Fruit fly (Drosophila melanogaster) whole organism, embryonic: ENCODE results near the gene CG18557.
A peak's percentile ranks its signal among the peaks of the same experiment; 100 is the strongest.

Experiments used
- CG10209 ChIP-seq: fragments of 200-800 bp; sonication (Bioruptor generic); optimal IDR thresholded peaks from 3 replicates; lab custom pipeline; 2017; ENCODE audit warnings: missing biosample characterization, mild to moderate bottlenecking, missing genetic modification characterization, missing genetic modification reagents
- CG10431 ChIP-seq: fragments of 200-800 bp; sonication (Bioruptor generic); optimal IDR thresholded peaks from 3 replicates; lab custom pipeline; 2018; ENCODE audit warnings: missing biosample characterization, mild to moderate bottlenecking, missing genetic modification characterization
- CG11695 ChIP-seq: fragments of 200-800 bp; sonication (Bioruptor generic); IDR thresholded peaks from 3 replicates; pipeline ENCODE4 v1.3.6; 2022; ENCODE audit warnings: missing biosample characterization, missing genetic modification characterization
- CG12659 ChIP-seq: fragments of 200-800 bp; sonication (Bioruptor generic); optimal IDR thresholded peaks from 3 replicates; lab custom pipeline; 2017; ENCODE audit warnings: mild to moderate bottlenecking, missing biosample characterization, missing genetic modification reagents, missing genetic modification characterization
- CG13296 ChIP-seq: fragments of 200-800 bp; sonication (Bioruptor generic); optimal IDR thresholded peaks from 3 replicates; lab custom pipeline; 2018; ENCODE audit warnings: missing biosample characterization, mild to moderate bottlenecking, missing genetic modification characterization
- CG13775 ChIP-seq: fragments of 200-800 bp; sonication (Bioruptor generic); optimal IDR thresholded peaks from 3 replicates; lab custom pipeline; 2017; ENCODE audit warnings: missing biosample characterization, mild to moderate bottlenecking, missing genetic modification characterization
- CG14014 ChIP-seq: fragments of 200-800 bp; sonication (Bioruptor generic); IDR thresholded peaks from 2 replicates; pipeline ENCODE4 v1.3.6; 2022; ENCODE audit warnings: missing biosample characterization, missing genetic modification characterization
- CG14667 ChIP-seq: fragments of 200-800 bp; sonication (Bioruptor generic); IDR thresholded peaks from 2 replicates; pipeline ENCODE4 v1.3.6; 2022; ENCODE audit warnings: missing biosample characterization, missing genetic modification characterization
- CG14860 ChIP-seq: fragments of 200-800 bp; sonication (Bioruptor generic); IDR thresholded peaks from 3 replicates; pipeline ENCODE4 v1.3.6; 2022; ENCODE audit warnings: missing biosample characterization, missing genetic modification characterization; ENCODE audit not compliant: partially characterized antibody
- CG15073 ChIP-seq: fragments of 200-800 bp; sonication (Bioruptor generic); optimal IDR thresholded peaks from 2 replicates; lab custom pipeline; 2016; ENCODE audit warnings: missing biosample characterization, missing genetic modification characterization
- CG16813 ChIP-seq: fragments of 200-800 bp; sonication (Bioruptor generic); IDR thresholded peaks from 3 replicates; pipeline ENCODE4 v1.3.6; 2022; ENCODE audit warnings: missing biosample characterization, missing genetic modification characterization; ENCODE audit not compliant: partially characterized antibody
- CG17912 ChIP-seq: fragments of 200-800 bp; sonication (Bioruptor generic); optimal IDR thresholded peaks from 2 replicates; lab custom pipeline; 2018; ENCODE audit warnings: missing biosample characterization, mild to moderate bottlenecking, missing genetic modification characterization
- CG2120 ChIP-seq: fragments of 200-800 bp; sonication (Bioruptor generic); optimal IDR thresholded peaks from 3 replicates; lab custom pipeline; 2016; ENCODE audit warnings: missing biosample characterization, missing genetic modification characterization
- CG2202 ChIP-seq: fragments of 200-800 bp; sonication (Bioruptor generic); optimal IDR thresholded peaks from 2 replicates; lab custom pipeline; 2018; ENCODE audit warnings: missing biosample characterization, mild to moderate bottlenecking, missing genetic modification characterization
- CG30431 ChIP-seq: fragments of 200-800 bp; sonication (Bioruptor generic); optimal IDR thresholded peaks from 2 replicates; lab custom pipeline; 2017; ENCODE audit warnings: missing biosample characterization, missing genetic modification characterization
- CG4282 ChIP-seq: fragments of 200-800 bp; sonication (Bioruptor generic); optimal IDR thresholded peaks from 2 replicates; lab custom pipeline; 2016; ENCODE audit warnings: missing biosample characterization, missing genetic modification characterization
- CG6175 ChIP-seq: fragments of 200-800 bp; sonication (Bioruptor generic); IDR thresholded peaks from 3 replicates; pipeline ENCODE4 v1.3.6; 2022; ENCODE audit warnings: missing biosample characterization, missing genetic modification characterization
- CG7357 ChIP-seq: fragments of 200-800 bp; sonication (Bioruptor generic); IDR thresholded peaks from 3 replicates; pipeline ENCODE4 v1.3.6; 2022; ENCODE audit warnings: missing biosample characterization, missing genetic modification characterization
- CG7372 ChIP-seq: fragments of 200-800 bp; sonication (Bioruptor generic); IDR thresholded peaks from 2 replicates; pipeline ENCODE4 v1.3.6; 2022; ENCODE audit warnings: missing biosample characterization, missing genetic modification characterization
- CG7556 ChIP-seq: fragments of 200-800 bp; sonication (Bioruptor generic); optimal IDR thresholded peaks from 2 replicates; lab custom pipeline; 2017; ENCODE audit warnings: missing biosample characterization, mild to moderate bottlenecking, missing genetic modification characterization
- CG9215 ChIP-seq: fragments of 200-800 bp; sonication (Bioruptor generic); IDR thresholded peaks from 2 replicates; pipeline ENCODE4 v1.3.6; 2022; ENCODE audit warnings: missing biosample characterization, missing genetic modification characterization
- CHES-1-like ChIP-seq: fragments of 200-800 bp; sonication (Bioruptor generic); optimal IDR thresholded peaks from 2 replicates; lab custom pipeline; 2016; ENCODE audit warnings: missing biosample characterization, missing genetic modification characterization
- Dip3 ChIP-seq: fragments of 200-800 bp; sonication (Bioruptor generic); optimal IDR thresholded peaks from 3 replicates; lab custom pipeline; 2016; ENCODE audit warnings: missing biosample characterization, missing genetic modification characterization
- Elba2 ChIP-seq: fragments of 200-800 bp; sonication (Bioruptor generic); optimal IDR thresholded peaks from 3 replicates; lab custom pipeline; 2016; ENCODE audit warnings: missing biosample characterization, missing genetic modification characterization
- GATAe ChIP-seq: fragments of 200-800 bp; sonication (Bioruptor generic); conservative IDR thresholded peaks from 2 replicates; pipeline ENCODE4 v1.3.6; 2022; ENCODE audit warnings: missing biosample characterization, missing genetic modification characterization
- Hr51 ChIP-seq, 2 experiments: fragments of 200-800 bp; sonication (Bioruptor generic); optimal IDR thresholded peaks; 2 replicates in 1 of 2; 3 replicates in 1 of 2; lab custom pipeline; 2016 to 2018; ENCODE audit warnings: missing biosample characterization in 2 of 2, missing genetic modification characterization in 2 of 2, mild to moderate bottlenecking in 1 of 2, moderate library complexity in 1 of 2
- Hsf ChIP-seq: fragments of 200-800 bp; sonication (Bioruptor generic); optimal IDR thresholded peaks from 3 replicates; lab custom pipeline; 2016; ENCODE audit warnings: missing biosample characterization, missing genetic modification characterization
- Jarid2 ChIP-seq: fragments of 200-800 bp; sonication (Bioruptor generic); optimal IDR thresholded peaks from 3 replicates; lab custom pipeline; 2017; ENCODE audit warnings: mild to moderate bottlenecking, missing biosample characterization, missing genetic modification reagents, missing genetic modification characterization
- NC2α ChIP-seq: fragments of 200-800 bp; sonication (Bioruptor generic); optimal IDR thresholded peaks from 2 replicates; lab custom pipeline; 2016; ENCODE audit warnings: missing biosample characterization, missing genetic modification characterization
- Pdp1 ChIP-seq, 2 experiments: fragments of 200-800 bp; sonication (Bioruptor generic); optimal IDR thresholded peaks; 3 replicates each; lab custom pipeline; 2016; ENCODE audit warnings: missing biosample characterization in 2 of 2, missing genetic modification characterization in 2 of 2, mild to moderate bottlenecking in 1 of 2, moderate library complexity in 1 of 2
- Side ChIP-seq: fragments of 200-800 bp; sonication (Bioruptor generic); optimal IDR thresholded peaks from 2 replicates; lab custom pipeline; 2016; ENCODE audit warnings: missing biosample characterization, missing genetic modification characterization
- TFAM ChIP-seq: fragments of 200-800 bp; sonication (Bioruptor generic); optimal IDR thresholded peaks from 2 replicates; lab custom pipeline; 2017; ENCODE audit warnings: missing biosample characterization, missing genetic modification characterization, inconsistent platforms
- Usf ChIP-seq: fragments of 200-800 bp; sonication (Bioruptor generic); optimal IDR thresholded peaks from 2 replicates; lab custom pipeline; 2017; ENCODE audit warnings: missing genotype, missing biosample characterization, missing genetic modification characterization
- YL-1 ChIP-seq: fragments of 200-800 bp; sonication (Bioruptor generic); optimal IDR thresholded peaks from 3 replicates; lab custom pipeline; 2017; ENCODE audit warnings: missing biosample characterization, mild to moderate bottlenecking, missing genetic modification characterization
- ato ChIP-seq: fragments of 200-800 bp; sonication (Bioruptor generic); IDR thresholded peaks from 2 replicates; pipeline ENCODE4 v1.3.6; 2022; ENCODE audit warnings: missing biosample characterization, missing genetic modification characterization; ENCODE audit not compliant: partially characterized antibody
- chinmo ChIP-seq: fragments of 200-800 bp; sonication (Bioruptor generic); IDR thresholded peaks from 4 replicates; pipeline ENCODE4 v1.3.6; 2022; ENCODE audit warnings: missing biosample characterization, missing genetic modification characterization; ENCODE audit not compliant: partially characterized antibody
- chm ChIP-seq: fragments of 200-800 bp; sonication (Bioruptor generic); IDR thresholded peaks from 2 replicates; pipeline ENCODE4 v1.3.6; 2022; ENCODE audit warnings: missing biosample characterization, missing genetic modification characterization
- crol ChIP-seq: fragments of 200-800 bp; sonication (Bioruptor generic); IDR thresholded peaks from 2 replicates; pipeline ENCODE4 v1.3.6; 2022; ENCODE audit warnings: missing biosample characterization, missing genetic modification characterization
- ems ChIP-seq: fragments of 200-800 bp; sonication (Bioruptor generic); optimal IDR thresholded peaks from 3 replicates; lab custom pipeline; 2016; ENCODE audit warnings: missing biosample characterization, missing genetic modification characterization
- eyg ChIP-seq: fragments of 200-800 bp; sonication (Bioruptor generic); optimal IDR thresholded peaks from 3 replicates; lab custom pipeline; 2016; ENCODE audit warnings: missing biosample characterization, missing genetic modification characterization
- ind ChIP-seq: fragments of 200-800 bp; sonication (Bioruptor generic); optimal IDR thresholded peaks from 3 replicates; lab custom pipeline; 2016; ENCODE audit warnings: missing biosample characterization, missing genetic modification characterization
- insv ChIP-seq, 2 experiments: fragments of 200-800 bp; sonication (Bioruptor generic); optimal IDR thresholded peaks; 3 replicates each; lab custom pipeline; 2016 to 2018; ENCODE audit warnings: missing biosample characterization in 2 of 2, missing genetic modification characterization in 2 of 2
- lola ChIP-seq, 3 experiments: fragments of >200 bp in 2 of 3; fragments of 200-800 bp in 1 of 3; sonication (Bioruptor generic) in 1 of 3; optimal IDR thresholded peaks; 2 replicates each; lab custom pipeline; 2017 to 2019; ENCODE audit warnings: missing biosample characterization in 3 of 3, missing genetic modification characterization in 3 of 3, mild to moderate bottlenecking in 1 of 3, moderate library complexity in 1 of 3
- mam ChIP-seq: fragments of 200-800 bp; sonication (Bioruptor generic); optimal IDR thresholded peaks from 3 replicates; lab custom pipeline; 2016; ENCODE audit warnings: missing biosample characterization, missing genetic modification characterization
- odd ChIP-seq: fragments of 200-800 bp; sonication (Bioruptor generic); optimal IDR thresholded peaks from 2 replicates; lab custom pipeline; 2017; ENCODE audit warnings: missing biosample characterization, mild to moderate bottlenecking, missing genetic modification characterization
- phol ChIP-seq: fragments of 200-800 bp; sonication (Bioruptor generic); optimal IDR thresholded peaks from 3 replicates; lab custom pipeline; 2018; ENCODE audit warnings: missing biosample characterization, mild to moderate bottlenecking, missing genetic modification characterization, moderate library complexity
- sisA ChIP-seq: fragments of 200-800 bp; sonication (Bioruptor generic); IDR thresholded peaks from 2 replicates; pipeline ENCODE4 v1.3.6; 2022; ENCODE audit warnings: missing biosample characterization, missing genetic modification characterization
- tin ChIP-seq: fragments of 200-800 bp; sonication (Bioruptor generic); optimal IDR thresholded peaks from 3 replicates; lab custom pipeline; 2016; ENCODE audit warnings: missing biosample characterization, missing genetic modification characterization
- zf30C ChIP-seq: fragments of 200-800 bp; sonication (Bioruptor generic); optimal IDR thresholded peaks from 3 replicates; lab custom pipeline; 2018; ENCODE audit warnings: missing biosample characterization, mild to moderate bottlenecking, missing genetic modification characterization

Gene CG18557

dm6 chr2L:2882968-2883702 is 37.6 kb upstream of the CG18557 start (continued):
- no peak for TF ChIP-seq Usf (GFP tag; lab: Kevin White, UChicago)
- TF ChIP-seq odd (GFP tag; lab: Kevin White, UChicago), result peak; percentile 46
- no peak for TF ChIP-seq TFAM (GFP tag; lab: Kevin White, UChicago)
- peak; percentile 67 for TF ChIP-seq CG14014 (GFP tag; lab: Robert Waterston, UW)
- no peak for TF ChIP-seq CG14667 (GFP tag; lab: Robert Waterston, UW)
- peak; percentile 48 for TF ChIP-seq CG13775 (GFP tag; lab: Kevin White, UChicago)
- TF ChIP-seq CG30431 (GFP tag; lab: Kevin White, UChicago), result no peak
- no peak for TF ChIP-seq YL-1
- TF ChIP-seq GATAe (GFP tag; lab: Robert Waterston, UW), result peak; percentile 84
- no peak for TF ChIP-seq CG2202 (tag; lab: Kevin White, UChicago)
- TF ChIP-seq Jarid2, result peak; percentile 29
- peak; percentile 49 for TF ChIP-seq Hsf
- no peak for TF ChIP-seq Elba2 (GFP tag; lab: Kevin White, UChicago)
- peak; percentile 25; the same call in 1 of the 2 replicates for TF ChIP-seq sisA (GFP tag; lab: Robert Waterston, UW)
- peak in 1 of 2 experiments; percentile 33 for TF ChIP-seq Pdp1 (GFP tag; optimal IDR thresholded peaks at IDR 0.05; lab: Kevin White, UChicago)
- no peak for TF ChIP-seq CG14860 (GFP tag; lab: Robert Waterston, UW)
- TF ChIP-seq crol (GFP tag; lab: Robert Waterston, UW), result no peak
- TF ChIP-seq mam (GFP tag; lab: Kevin White, UChicago), result peak; percentile 33
- peak; percentile 38 for TF ChIP-seq CG10209
- peak; percentile 36 to 75 for TF ChIP-seq Hr51 (GFP tag; optimal IDR thresholded peaks at IDR 0.05; lab: Kevin White, UChicago)
- TF ChIP-seq CG7556 (GFP tag; lab: Kevin White, UChicago), result peak; percentile 46
- peak; percentile 48 for TF ChIP-seq phol (tag; lab: Kevin White, UChicago)
- TF ChIP-seq NC2α (GFP tag; lab: Kevin White, UChicago), result no peak
- TF ChIP-seq zf30C, result no peak
- TF ChIP-seq ind, result peak; percentile 35
- peak; percentile 9 for TF ChIP-seq Side (GFP tag; lab: Kevin White, UChicago)
- no peak for TF ChIP-seq tin (GFP tag; lab: Kevin White, UChicago)
- peak; percentile 64 for TF ChIP-seq CG12659 (GFP tag; lab: Kevin White, UChicago)
- TF ChIP-seq lola (GFP tag; optimal IDR thresholded peaks at IDR 0.05; lab: Kevin White, UChicago), result no peak
- TF ChIP-seq Dip3, result no peak
- peak in 1 of 2 experiments; percentile 49 for TF ChIP-seq insv (GFP tag; optimal IDR thresholded peaks at IDR 0.05; lab: Kevin White, UChicago)
- TF ChIP-seq CG16813, result no peak
- TF ChIP-seq CG7372, result peak; percentile 39; the same call in 1 of the 2 replicates
- TF ChIP-seq eyg (GFP tag; lab: Kevin White, UChicago), result no peak
- no peak for TF ChIP-seq CG17912 (GFP tag; lab: Kevin White, UChicago)
- no peak for TF ChIP-seq ato (GFP tag; lab: Robert Waterston, UW)
- TF ChIP-seq CG7357 (GFP tag; lab: Robert Waterston, UW), result no peak
- no peak for TF ChIP-seq CG4282 (GFP tag; lab: Kevin White, UChicago)
- no peak for TF ChIP-seq CG11695 (GFP tag; lab: Robert Waterston, UW)
- no peak for TF ChIP-seq CG15073
- TF ChIP-seq CG9215 (GFP tag; lab: Robert Waterston, UW), result no peak
- peak; percentile 63 for TF ChIP-seq CG2120 (GFP tag; lab: Kevin White, UChicago)
- TF ChIP-seq CG10431 (GFP tag; lab: Kevin White, UChicago), result no peak
- TF ChIP-seq ems (GFP tag; lab: Kevin White, UChicago), result peak; percentile 28
- peak; percentile 47 for TF ChIP-seq CHES-1-like (GFP tag; lab: Kevin White, UChicago)
- TF ChIP-seq CG13296 (GFP tag; lab: Kevin White, UChicago), result peak; percentile 66
- no peak; the same call in 1 of the 2 replicates for TF ChIP-seq chm
- no peak for TF ChIP-seq chinmo (GFP tag; lab: Robert Waterston, UW)
- TF ChIP-seq CG6175 (GFP tag; lab: Robert Waterston, UW), result no peak
